Fruit fly (Drosophila melanogaster): Measurements from ENCODE around the gene CG6026.

dm6 chr3R:19056884-19057283 is 23.5 kb downstream of the CG6026 start:
- TF ChIP-seq psq (optimal IDR thresholded peaks at IDR 0.05): no peak
- no peak for TF ChIP-seq insv (optimal IDR thresholded peaks at IDR 0.05)
- TF ChIP-seq h (optimal IDR thresholded peaks at IDR 0.05): no peak
- no peak for TF ChIP-seq Sin3A (optimal IDR thresholded peaks at IDR 0.05)
- no peak for TF ChIP-seq Myc (optimal IDR thresholded peaks at IDR 0.05)
- no peak for TF ChIP-seq ttk (optimal IDR thresholded peaks at IDR 0.05)
